Worm (Caenorhabditis elegans): ENCODE results near the gene F54C8.6.

DNA sequence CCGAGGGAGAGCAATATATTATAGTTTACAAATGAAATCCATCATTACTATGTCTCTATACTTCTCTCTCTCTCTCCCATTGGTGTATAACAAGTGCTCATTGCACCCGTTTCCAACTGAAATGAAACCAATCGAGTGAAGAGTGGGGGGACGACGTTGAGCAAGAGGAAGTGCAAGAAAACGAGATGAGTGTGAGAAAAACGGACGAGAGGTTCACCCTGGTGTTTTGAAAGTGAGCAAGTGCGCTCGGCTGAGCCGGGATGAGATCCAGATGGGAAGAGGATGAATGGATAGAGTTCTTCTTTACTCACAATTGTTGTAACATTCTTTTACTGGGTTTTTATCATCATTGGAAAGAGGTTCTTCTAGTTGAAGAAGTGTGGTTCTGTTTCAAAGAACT, 34.0 kb upstream of the F54C8.6 start:
- TF ChIP-seq cebp-1 (GFP tag; IDR thresholded peaks at IDR 0.05), result no peak
- TF ChIP-seq cebp-1 (tag; optimal IDR thresholded peaks at IDR 0.05), result no peak
- no peak for TF ChIP-seq ama-1 (optimal IDR thresholded peaks at IDR 0.05)
- no peak for TF ChIP-seq ama-1 (GFP tag; optimal IDR thresholded peaks at IDR 0.05)
- no peak for TF ChIP-seq aptf-3 (GFP tag; IDR thresholded peaks at IDR 0.05)
- TF ChIP-seq unc-62 (GFP tag; optimal IDR thresholded peaks at IDR 0.05), result no peak
- TF ChIP-seq lin-26 (GFP tag; IDR thresholded peaks at IDR 0.05), result no peak
- no peak for TF ChIP-seq cebp-2 (GFP tag; IDR thresholded peaks at IDR 0.05)
